Worm (Caenorhabditis elegans) whole organism, L4 larva: ENCODE data around the gene ech-4.

ENCODE experiments used
- D1046.2 ChIP-seq: fragments of 200-800 bp; sonication (Bioruptor generic); IDR thresholded peaks from 2 replicates; pipeline ENCODE4 v1.3.6; 2022; ENCODE audit warnings: missing genetic modification characterization, missing compliant biosample characterization
- F10B5.3 ChIP-seq: sonication (generic microtip); optimal IDR thresholded peaks from 2 replicates; lab custom pipeline; 2016; ENCODE audit warnings: mild to moderate bottlenecking, missing genetic modification characterization, missing compliant biosample characterization
- F37D6.2 ChIP-seq: sonication (generic microtip); optimal IDR thresholded peaks from 2 replicates; lab custom pipeline; 2016; ENCODE audit warnings: mild to moderate bottlenecking, missing genetic modification characterization, missing compliant biosample characterization
- R02D3.7 ChIP-seq: fragments of 150-350 bp; sonication (generic microtip); optimal IDR thresholded peaks from 3 replicates; lab custom pipeline; 2014; ENCODE audit warnings: missing biosample characterization, missing genetic modification characterization
- T20F7.1 ChIP-seq: fragments of 200-800 bp; sonication (Bioruptor generic); optimal IDR thresholded peaks from 2 replicates; lab custom pipeline; 2018; ENCODE audit warnings: mild to moderate bottlenecking, missing genetic modification characterization, missing compliant biosample characterization
- Y48G9A.11 ChIP-seq: fragments of 200-800 bp; sonication (Bioruptor generic); IDR thresholded peaks from 2 replicates; pipeline ENCODE4 v1.3.6; 2022; ENCODE audit warnings: missing genetic modification reagents, missing genetic modification characterization, missing compliant biosample characterization
- Y5F2A.4 ChIP-seq: fragments of 200-800 bp; sonication (Bioruptor generic); optimal IDR thresholded peaks from 2 replicates; lab custom pipeline; 2018; ENCODE audit warnings: mild to moderate bottlenecking, missing genetic modification characterization, missing compliant biosample characterization
- Y75B8A.6 ChIP-seq: fragments of 200-800 bp; sonication (Bioruptor generic); IDR thresholded peaks from 2 replicates; pipeline ENCODE4 v1.3.6; 2022; ENCODE audit warnings: missing genetic modification reagents, missing genetic modification characterization, missing compliant biosample characterization
- aha-1 ChIP-seq: fragments of 150-350 bp; peaks from one replicate; lab custom pipeline; 2014; ENCODE audit warnings: missing biosample characterization, missing genetic modification characterization
- ceh-28 ChIP-seq: fragments of 150-350 bp; optimal IDR thresholded peaks from 2 replicates; lab custom pipeline; 2014; ENCODE audit warnings: missing biosample characterization, missing genetic modification reagents, missing genetic modification characterization
- ceh-62 ChIP-seq: sonication (generic microtip); optimal IDR thresholded peaks from 2 replicates; lab custom pipeline; 2017; ENCODE audit warnings: missing biosample characterization, missing genetic modification characterization
- ctbp-1 ChIP-seq: fragments of 200-800 bp; sonication (Bioruptor generic); IDR thresholded peaks from 2 replicates; pipeline ENCODE4 v1.3.6; 2022; ENCODE audit warnings: missing genetic modification reagents, missing genetic modification characterization, missing compliant biosample characterization
- daf-16 ChIP-seq, 3 experiments: sonication (generic microtip); optimal IDR thresholded peaks; 2 replicates each; lab custom pipeline; 2016 to 2017; ENCODE audit warnings: missing genetic modification characterization in 3 of 3, missing genetic modification reagents in 3 of 3, mild to moderate bottlenecking in 2 of 3, missing compliant biosample characterization in 2 of 3, missing biosample characterization in 1 of 3, moderate library complexity in 1 of 3
- daf-8 ChIP-seq: fragments of 200-800 bp; sonication (Bioruptor generic); IDR thresholded peaks from 2 replicates; pipeline ENCODE4 v1.3.6; 2022; ENCODE audit warnings: missing genetic modification characterization, missing compliant biosample characterization
- dmd-6 ChIP-seq: fragments of 200-800 bp; sonication (Bioruptor generic); IDR thresholded peaks from 2 replicates; pipeline ENCODE4 v1.3.6; 2022; ENCODE audit warnings: missing genetic modification reagents, missing genetic modification characterization, missing compliant biosample characterization
- dmd-9 ChIP-seq: fragments of 200-800 bp; sonication (Bioruptor generic); IDR thresholded peaks from 2 replicates; pipeline ENCODE4 v1.3.6; 2022; ENCODE audit warnings: missing genetic modification reagents, missing genetic modification characterization, missing compliant biosample characterization
- duxl-1 ChIP-seq: sonication (generic microtip); optimal IDR thresholded peaks from 2 replicates; lab custom pipeline; 2016; ENCODE audit warnings: mild to moderate bottlenecking, missing genetic modification characterization, moderate library complexity, missing compliant biosample characterization; ENCODE audit not compliant: poor library complexity
- dve-1 ChIP-seq: sonication (generic microtip); optimal IDR thresholded peaks from 2 replicates; lab custom pipeline; 2017; ENCODE audit warnings: antibody characterized with exemption, mild to moderate bottlenecking, missing genetic modification characterization, missing compliant biosample characterization; ENCODE audit not compliant: insufficient read depth
- hlh-11 ChIP-seq: fragments of 200-800 bp; sonication (Bioruptor generic); optimal IDR thresholded peaks from 2 replicates; lab custom pipeline; 2018; ENCODE audit warnings: mild to moderate bottlenecking, missing genetic modification characterization, missing compliant biosample characterization
- hlh-30 ChIP-seq: sonication (generic microtip); optimal IDR thresholded peaks from 2 replicates; lab custom pipeline; 2017; ENCODE audit warnings: antibody characterized with exemption, mild to moderate bottlenecking, missing genetic modification characterization, missing compliant biosample characterization; ENCODE audit not compliant: insufficient read depth
- lin-1 ChIP-seq: fragments of 200-800 bp; sonication (Bioruptor generic); IDR thresholded peaks from 2 replicates; pipeline ENCODE4 v1.3.6; 2022; ENCODE audit warnings: missing genetic modification reagents, missing genetic modification characterization, missing compliant biosample characterization
- lir-3 ChIP-seq: sonication (generic microtip); optimal IDR thresholded peaks from 2 replicates; lab custom pipeline; 2016; ENCODE audit warnings: mild to moderate bottlenecking, missing genetic modification characterization, missing compliant biosample characterization
- madf-9 ChIP-seq: fragments of 200-800 bp; sonication (Bioruptor generic); conservative IDR thresholded peaks from 2 replicates; pipeline ENCODE4 v1.3.6; 2022; ENCODE audit warnings: missing genetic modification reagents, missing genetic modification characterization, missing compliant biosample characterization
- mdl-1 ChIP-seq, 2 experiments: fragments of 150-350 bp in 1 of 2; sonication (generic microtip) in 1 of 2; optimal IDR thresholded peaks; 2 replicates each; lab custom pipeline; 2014 to 2017; ENCODE audit warnings: missing biosample characterization in 2 of 2, missing genetic modification characterization in 2 of 2
- mdt-29 ChIP-seq: fragments of 200-800 bp; sonication (Bioruptor generic); IDR thresholded peaks from 2 replicates; pipeline ENCODE4 v1.3.6; 2022; ENCODE audit warnings: missing genetic modification reagents, missing genetic modification characterization, missing compliant biosample characterization
- mep-1 ChIP-seq: fragments of 150-350 bp; sonication (generic microtip); optimal IDR thresholded peaks from 3 replicates; lab custom pipeline; 2014; ENCODE audit warnings: missing biosample characterization, missing genetic modification characterization
- mes-2 ChIP-seq: sonication (generic microtip); optimal IDR thresholded peaks from 2 replicates; lab custom pipeline; 2016; ENCODE audit warnings: missing genotype, mild to moderate bottlenecking, missing genetic modification characterization, missing compliant biosample characterization; ENCODE audit not compliant: poor library complexity, severe bottlenecking
- mxl-3 ChIP-seq: fragments of 200-800 bp; sonication (Bioruptor generic); optimal IDR thresholded peaks from 2 replicates; lab custom pipeline; 2018; ENCODE audit warnings: mild to moderate bottlenecking, missing genetic modification characterization, missing compliant biosample characterization
- nhr-10 ChIP-seq: fragments of 150-350 bp; optimal IDR thresholded peaks from 2 replicates; lab custom pipeline; 2014; ENCODE audit warnings: missing biosample characterization, missing genetic modification characterization
- nhr-102 ChIP-seq: sonication (generic microtip); optimal IDR thresholded peaks from 2 replicates; lab custom pipeline; 2016; ENCODE audit warnings: mild to moderate bottlenecking, missing genetic modification characterization, moderate library complexity, missing compliant biosample characterization
- nhr-28 ChIP-seq: fragments of 150-350 bp; optimal IDR thresholded peaks from 2 replicates; lab custom pipeline; 2014; ENCODE audit warnings: missing biosample characterization, missing genetic modification characterization
- nhr-48 ChIP-seq: sonication (generic microtip); optimal IDR thresholded peaks from 2 replicates; lab custom pipeline; 2016; ENCODE audit warnings: mild to moderate bottlenecking, missing genetic modification characterization, missing compliant biosample characterization
- nhr-76 ChIP-seq: fragments of 150-350 bp; optimal IDR thresholded peaks from 2 replicates; lab custom pipeline; 2014; ENCODE audit warnings: missing biosample characterization, missing genetic modification characterization
- nhr-77 ChIP-seq: fragments of 150-350 bp; optimal IDR thresholded peaks from 2 replicates; lab custom pipeline; 2014; ENCODE audit warnings: missing biosample characterization, missing genetic modification characterization
- pqm-1 ChIP-seq: sonication (generic microtip); optimal IDR thresholded peaks from 2 replicates; lab custom pipeline; 2017; ENCODE audit warnings: missing biosample characterization, missing genetic modification characterization
- rbr-2 ChIP-seq: sonication (generic microtip); optimal IDR thresholded peaks from 2 replicates; lab custom pipeline; 2016; ENCODE audit warnings: missing genotype, missing genetic modification characterization, missing compliant biosample characterization
- saeg-2 ChIP-seq: fragments of 200-800 bp; sonication (Bioruptor generic); IDR thresholded peaks from 2 replicates; pipeline ENCODE4 v1.3.6; 2022; ENCODE audit warnings: missing genetic modification reagents, missing genetic modification characterization, missing compliant biosample characterization
- sdz-12 ChIP-seq: fragments of 200-800 bp; sonication (Bioruptor generic); optimal IDR thresholded peaks from 2 replicates; lab custom pipeline; 2018; ENCODE audit warnings: mild to moderate bottlenecking, missing genetic modification characterization, missing compliant biosample characterization
- snpc-1.2 ChIP-seq: fragments of 200-800 bp; sonication (Bioruptor generic); IDR thresholded peaks from 2 replicates; pipeline ENCODE4 v1.3.6; 2022; ENCODE audit warnings: missing genetic modification reagents, missing genetic modification characterization, missing compliant biosample characterization
- tra-1 ChIP-seq: fragments of 200-800 bp; sonication (Bioruptor generic); IDR thresholded peaks from 2 replicates; pipeline ENCODE4 v1.3.6; 2022; ENCODE audit warnings: missing genetic modification reagents, missing genetic modification characterization, missing compliant biosample characterization
- unc-39 ChIP-seq: sonication (generic microtip); optimal IDR thresholded peaks from 2 replicates; lab custom pipeline; 2017; ENCODE audit warnings: missing biosample characterization, missing genetic modification characterization
- unc-62 ChIP-seq, 3 experiments: fragments of 150-350 bp in 1 of 3; sonication (generic microtip); optimal IDR thresholded peaks in 2 of 3; peaks in 1 of 3; 1 replicate in 1 of 3; 2 replicates in 2 of 3; lab custom pipeline; 2014 to 2017; ENCODE audit warnings: missing biosample characterization in 3 of 3, missing genetic modification characterization in 3 of 3, missing genetic modification reagents in 3 of 3, missing genotype in 1 of 3
- ztf-7 ChIP-seq: fragments of 150-350 bp; optimal IDR thresholded peaks from 2 replicates; lab custom pipeline; 2014; ENCODE audit warnings: missing biosample characterization, missing genetic modification characterization

Gene ech-4

ce11 chrII:10860840-10861239 is 40.0 kb downstream of the ech-4 start, which contains the start of gene M106.3:
TSS of gene M106.3 (minus strand) at chrII:10860909.
- TF ChIP-seq mep-1 (no peak), sdz-12 (no peak), snpc-1.2 (GFP tag; lab: Robert Waterston, UW) (no peak), aha-1 (no peak), R02D3.7 (tag; lab: Kevin White, UChicago) (no peak), daf-8 (GFP tag; lab: Robert Waterston, UW) (no peak), Y75B8A.6 (GFP tag; lab: Robert Waterston, UW) (no peak), duxl-1 (no peak), Y48G9A.11 (GFP tag; lab: Robert Waterston, UW) (no peak), saeg-2 (GFP tag; lab: Robert Waterston, UW) (no peak), hlh-30 (tag; lab: Kevin White, UChicago) (peak; percentile 33), ceh-28 (tag; lab: Kevin White, UChicago) (no peak), rbr-2 (no peak), mdt-29 (GFP tag; lab: Robert Waterston, UW) (no peak), ceh-62 (tag; lab: Kevin White, UChicago) (no peak), dmd-9 (GFP tag; lab: Robert Waterston, UW) (no peak), Y5F2A.4 (GFP tag; lab: Kevin White, UChicago) (no peak), D1046.2 (GFP tag; lab: Robert Waterston, UW) (no peak), nhr-10 (no peak), madf-9 (GFP tag; lab: Robert Waterston, UW) (no peak), mes-2 (tag; lab: Kevin White, UChicago) (no peak), pqm-1 (tag; lab: Kevin White, UChicago) (peak; percentile 87), dve-1 (peak; percentile 7), ctbp-1 (GFP tag; lab: Robert Waterston, UW) (no peak), lir-3 (tag; lab: Kevin White, UChicago) (no peak), F37D6.2 (tag; lab: Kevin White, UChicago) (no peak), nhr-48 (tag; lab: Kevin White, UChicago) (no peak), ztf-7 (no peak), nhr-102 (tag; lab: Kevin White, UChicago) (no peak), nhr-28 (peak; percentile 85), dmd-6 (peak; percentile 74), mdl-1 (tag; optimal IDR thresholded peaks at IDR 0.05; lab: Kevin White, UChicago) (peak in 1 of 2 experiments; percentile 39), tra-1 (GFP tag; lab: Robert Waterston, UW) (0 out of 2 replicates have a peak, but pooled peaks have one; percentile 25), daf-16 (GFP tag; optimal IDR thresholded peaks at IDR 0.05; lab: Kevin White, UChicago) (no peak), daf-16 (tag; optimal IDR thresholded peaks at IDR 0.05; lab: Kevin White, UChicago) (peak; percentile 43), nhr-76 (tag; lab: Kevin White, UChicago) (no peak), lin-1 (no peak), T20F7.1 (no peak), mxl-3 (peak; percentile 65), hlh-11 (tag; lab: Kevin White, UChicago) (peak; percentile 55), F10B5.3 (tag; lab: Kevin White, UChicago) (no peak), nhr-77 (peak; percentile 34), unc-39 (no peak)

DNA sequence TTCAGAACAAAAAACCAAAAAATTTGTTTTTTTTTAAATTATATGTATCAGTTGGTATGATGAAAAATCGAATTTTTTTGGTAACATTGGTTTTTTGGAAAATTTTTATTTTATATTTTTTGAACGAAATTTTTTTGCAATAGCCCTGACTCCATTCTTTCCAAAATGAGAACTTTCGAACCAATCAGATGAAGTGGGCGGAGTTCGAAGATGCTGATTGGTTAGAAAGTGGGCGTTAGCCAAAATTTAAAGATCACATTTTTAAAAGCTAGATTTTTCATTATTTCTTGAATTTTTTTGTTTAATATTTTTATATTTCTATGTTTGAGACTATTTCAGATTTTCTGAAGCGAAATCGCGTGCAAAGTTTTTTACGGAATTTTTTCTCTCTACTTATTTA is 40.5 kb downstream of the ech-4 start:
- TF ChIP-seq unc-62 (GFP tag; optimal IDR thresholded peaks at IDR 0.05 in 1 of 2; lab: Kevin White, UChicago) (peak in 1 of 2 experiments; percentile 57), unc-62 (tag; optimal IDR thresholded peaks at IDR 0.05; lab: Kevin White, UChicago) (no peak), dmd-9 (GFP tag; lab: Robert Waterston, UW) (no peak)
